Worm (Caenorhabditis elegans) whole organism, midembryonic: ENCODE data around the gene mxl-3.

ENCODE experiments used
- cog-1 ChIP-seq: sonication (generic microtip); optimal IDR thresholded peaks from 2 replicates; lab custom pipeline; 2016; ENCODE audit warnings: missing genetic modification characterization, missing compliant biosample characterization
- flt-1 ChIP-seq: fragments of 200-800 bp; sonication (Bioruptor generic); IDR thresholded peaks from 2 replicates; pipeline ENCODE4 v1.3.6; 2022; ENCODE audit warnings: missing genetic modification characterization, missing compliant biosample characterization
- klf-2 ChIP-seq: fragments of 200-800 bp; sonication (Bioruptor generic); conservative IDR thresholded peaks from 2 replicates; pipeline ENCODE4 v1.3.6; 2022; ENCODE audit warnings: missing genetic modification reagents, missing genetic modification characterization, missing compliant biosample characterization
- med-1 ChIP-seq: sonication (generic microtip); optimal IDR thresholded peaks from 2 replicates; lab custom pipeline; 2017; ENCODE audit warnings: missing genetic modification characterization, mild to moderate bottlenecking, missing compliant biosample characterization, antibody characterized with exemption, missing genetic modification reagents; ENCODE audit not compliant: insufficient read depth
- ref-1 ChIP-seq: fragments of 200-800 bp; sonication (Bioruptor generic); conservative IDR thresholded peaks from 2 replicates; pipeline ENCODE4 v1.3.6; 2022; ENCODE audit warnings: missing genetic modification reagents, missing genetic modification characterization, missing compliant biosample characterization
- tab-1 ChIP-seq: fragments of 200-800 bp; sonication (Bioruptor generic); IDR thresholded peaks from 2 replicates; pipeline ENCODE4 v1.3.6; 2022; ENCODE audit warnings: missing genetic modification characterization, missing compliant biosample characterization
- ztf-29 ChIP-seq: fragments of 200-800 bp; sonication (Bioruptor generic); IDR thresholded peaks from 2 replicates; pipeline ENCODE4 v1.3.6; 2022; ENCODE audit warnings: missing genetic modification reagents, missing genetic modification characterization, missing compliant biosample characterization

DNA sequence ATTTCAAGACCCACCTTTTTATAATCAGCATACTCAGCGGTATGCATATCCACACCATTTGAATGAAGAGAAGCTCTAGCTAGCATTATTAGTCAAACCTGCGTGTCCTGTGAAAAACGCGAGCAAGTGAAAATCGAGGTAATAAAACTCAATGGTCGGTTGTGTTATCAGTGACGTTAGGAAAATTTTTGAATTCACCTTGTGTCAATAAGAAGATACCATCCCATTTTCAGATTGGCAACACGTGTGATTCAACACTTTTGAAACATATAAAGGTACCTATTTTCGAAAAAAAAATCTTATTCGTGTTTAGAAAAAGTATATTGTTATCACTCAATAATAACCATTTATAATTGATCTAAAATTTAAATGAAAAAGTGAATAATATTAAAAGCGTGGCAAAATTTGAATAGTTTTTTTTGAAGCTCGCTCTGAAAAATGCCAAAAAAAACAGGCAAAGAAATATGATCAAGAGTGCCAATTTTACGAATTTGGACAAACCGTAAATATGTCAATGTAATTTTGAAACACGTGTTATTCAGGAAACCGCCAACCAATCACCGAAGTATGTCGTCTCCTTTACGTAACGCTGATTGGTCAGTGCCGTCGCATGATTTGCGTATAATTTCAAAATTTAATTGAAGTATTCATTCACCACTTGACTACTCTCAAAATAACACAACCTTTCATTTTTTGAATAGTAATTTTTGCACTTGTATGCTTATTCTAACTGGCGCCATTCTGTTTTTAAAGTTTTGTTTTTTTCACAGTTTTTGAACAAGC is 38.8 kb downstream of the mxl-3 start, which contains the start of gene F46G10.1:
- TF ChIP-seq flt-1 (GFP tag; lab: Robert Waterston, UW): no peak
- no peak for TF ChIP-seq tab-1 (GFP tag; lab: Robert Waterston, UW)
- no peak for TF ChIP-seq klf-2
- no peak for TF ChIP-seq ztf-29
- TF ChIP-seq med-1 (GFP tag; lab: Kevin White, UChicago): no peak
- no peak for TF ChIP-seq ref-1 (GFP tag; lab: Robert Waterston, UW)
- no peak for TF ChIP-seq cog-1 (tag; lab: Kevin White, UChicago)
